Worm (Caenorhabditis elegans) whole organism, early embryonic: Measurements from ENCODE around the gene exc-14.

Source experiments
- B0310.2 ChIP-seq: sonication (generic microtip); optimal IDR thresholded peaks from 2 replicates; lab custom pipeline; 2016; ENCODE audit warnings: mild to moderate bottlenecking, missing genetic modification characterization, missing compliant biosample characterization
- aly-1 ChIP-seq: sonication (generic microtip); optimal IDR thresholded peaks from 2 replicates; lab custom pipeline; 2016; ENCODE audit warnings: missing genetic modification characterization, missing compliant biosample characterization
- ama-1 ChIP-seq: fragments of 150-350 bp; optimal IDR thresholded peaks from 2 replicates; lab custom pipeline; 2014
- ceh-36 ChIP-seq: sonication (generic microtip); optimal IDR thresholded peaks from 2 replicates; lab custom pipeline; 2016; ENCODE audit warnings: missing genetic modification characterization, inconsistent platforms, missing compliant biosample characterization
- flt-1 ChIP-seq: fragments of 200-800 bp; sonication (Bioruptor generic); IDR thresholded peaks from 2 replicates; pipeline ENCODE4 v1.3.6; 2022; ENCODE audit warnings: missing genetic modification characterization, missing compliant biosample characterization
- hmbx-1 ChIP-seq: sonication (generic microtip); optimal IDR thresholded peaks from 2 replicates; lab custom pipeline; 2016; ENCODE audit warnings: mild to moderate bottlenecking, missing genetic modification characterization, missing compliant biosample characterization
- tbx-11 ChIP-seq: fragments of 200-800 bp; sonication (Bioruptor generic); IDR thresholded peaks from 2 replicates; pipeline ENCODE4 v1.3.6; 2022; ENCODE audit warnings: missing genetic modification characterization, missing compliant biosample characterization

- no peak for TF ChIP-seq aly-1 (tag; lab: Kevin White, UChicago)
- no peak for TF ChIP-seq tbx-11 (GFP tag; lab: Robert Waterston, UW)
- no peak for TF ChIP-seq ama-1 (lab: Kevin White, UChicago)
- no peak for TF ChIP-seq hmbx-1 (tag; lab: Kevin White, UChicago)
- TF ChIP-seq B0310.2 (tag; lab: Kevin White, UChicago): no peak
- no peak for TF ChIP-seq flt-1 (GFP tag; lab: Robert Waterston, UW)
- TF ChIP-seq ceh-36 (tag; lab: Kevin White, UChicago): no peak
Measured at ce11 chrV:5053335-5053734, 7.3 kb upstream of the exc-14 start, which contains the start of gene cwp-4.
